Worm (Caenorhabditis elegans) whole organism, L4 larva: ENCODE results near the gene ZK829.3.

ENCODE experiments used
- D1046.2 ChIP-seq: fragments of 200-800 bp; sonication (Bioruptor generic); IDR thresholded peaks from 2 replicates; pipeline ENCODE4 v1.3.6; 2022; ENCODE audit warnings: missing genetic modification characterization, missing compliant biosample characterization
- F26F4.8 ChIP-seq: fragments of 200-800 bp; sonication (Bioruptor generic); conservative IDR thresholded peaks from 2 replicates; pipeline ENCODE4 v1.3.6; 2022; ENCODE audit warnings: missing genetic modification characterization, missing compliant biosample characterization
- F44E2.7 ChIP-seq: fragments of 200-800 bp; sonication (Bioruptor generic); IDR thresholded peaks from 2 replicates; pipeline ENCODE4 v2.1.2; 2022; ENCODE audit warnings: missing genetic modification characterization, missing compliant biosample characterization
- F49E8.2 ChIP-seq: sonication (generic microtip); optimal IDR thresholded peaks from 2 replicates; lab custom pipeline; 2016; ENCODE audit warnings: missing compliant biosample characterization, mild to moderate bottlenecking, missing genetic modification characterization, borderline replicate concordance
- T20F7.1 ChIP-seq: fragments of 200-800 bp; sonication (Bioruptor generic); optimal IDR thresholded peaks from 2 replicates; lab custom pipeline; 2018; ENCODE audit warnings: mild to moderate bottlenecking, missing genetic modification characterization, missing compliant biosample characterization
- Y5F2A.4 ChIP-seq: fragments of 200-800 bp; sonication (Bioruptor generic); optimal IDR thresholded peaks from 2 replicates; lab custom pipeline; 2018; ENCODE audit warnings: mild to moderate bottlenecking, missing genetic modification characterization, missing compliant biosample characterization
- Y75B8A.6 ChIP-seq: fragments of 200-800 bp; sonication (Bioruptor generic); IDR thresholded peaks from 2 replicates; pipeline ENCODE4 v1.3.6; 2022; ENCODE audit warnings: missing genetic modification reagents, missing genetic modification characterization, missing compliant biosample characterization
- ZK546.5 ChIP-seq, 2 experiments: sonication (generic microtip); optimal IDR thresholded peaks; 2 replicates each; lab custom pipeline; 2017; ENCODE audit warnings: missing biosample characterization in 2 of 2, missing genetic modification characterization in 2 of 2
- aha-1 ChIP-seq: fragments of 150-350 bp; peaks from one replicate; lab custom pipeline; 2014; ENCODE audit warnings: missing biosample characterization, missing genetic modification characterization
- ama-1 ChIP-seq: fragments of 150-350 bp; optimal IDR thresholded peaks from 2 replicates; lab custom pipeline; 2014; ENCODE audit warnings: inconsistent platforms, mixed read lengths
- arid-1 ChIP-seq: fragments of 200-800 bp; sonication (Bioruptor generic); conservative IDR thresholded peaks from 2 replicates; pipeline ENCODE4 v1.3.6; 2022; ENCODE audit warnings: missing genetic modification reagents, missing genetic modification characterization, missing compliant biosample characterization
- ceh-28 ChIP-seq: fragments of 150-350 bp; optimal IDR thresholded peaks from 2 replicates; lab custom pipeline; 2014; ENCODE audit warnings: missing biosample characterization, missing genetic modification reagents, missing genetic modification characterization
- ceh-32 ChIP-seq: sonication (generic microtip); optimal IDR thresholded peaks from 2 replicates; lab custom pipeline; 2016; ENCODE audit warnings: mild to moderate bottlenecking, missing genetic modification characterization, missing compliant biosample characterization; ENCODE audit not compliant: poor library complexity
- ceh-62 ChIP-seq: sonication (generic microtip); optimal IDR thresholded peaks from 2 replicates; lab custom pipeline; 2017; ENCODE audit warnings: missing biosample characterization, missing genetic modification characterization
- ceh-82 ChIP-seq: sonication (generic microtip); optimal IDR thresholded peaks from 2 replicates; lab custom pipeline; 2017; ENCODE audit warnings: missing biosample characterization, missing genetic modification characterization
- ctbp-1 ChIP-seq: fragments of 200-800 bp; sonication (Bioruptor generic); IDR thresholded peaks from 2 replicates; pipeline ENCODE4 v1.3.6; 2022; ENCODE audit warnings: missing genetic modification reagents, missing genetic modification characterization, missing compliant biosample characterization
- dmd-8 ChIP-seq: fragments of 200-800 bp; sonication (Bioruptor generic); IDR thresholded peaks from 2 replicates; pipeline ENCODE4 v1.3.6; 2022; ENCODE audit warnings: missing genetic modification characterization, missing compliant biosample characterization
- dmd-9 ChIP-seq: fragments of 200-800 bp; sonication (Bioruptor generic); IDR thresholded peaks from 2 replicates; pipeline ENCODE4 v1.3.6; 2022; ENCODE audit warnings: missing genetic modification reagents, missing genetic modification characterization, missing compliant biosample characterization
- dve-1 ChIP-seq: sonication (generic microtip); optimal IDR thresholded peaks from 2 replicates; lab custom pipeline; 2017; ENCODE audit warnings: antibody characterized with exemption, mild to moderate bottlenecking, missing genetic modification characterization, missing compliant biosample characterization; ENCODE audit not compliant: insufficient read depth
- hif-1 ChIP-seq, 2 experiments: sonication (generic microtip); optimal IDR thresholded peaks; 2 replicates each; lab custom pipeline; 2016 to 2017; ENCODE audit warnings: missing compliant biosample characterization in 2 of 2, missing genetic modification characterization in 2 of 2, missing genetic modification reagents in 2 of 2, missing genotype in 2 of 2, mild to moderate bottlenecking in 1 of 2
- hlh-11 ChIP-seq: fragments of 200-800 bp; sonication (Bioruptor generic); optimal IDR thresholded peaks from 2 replicates; lab custom pipeline; 2018; ENCODE audit warnings: mild to moderate bottlenecking, missing genetic modification characterization, missing compliant biosample characterization
- hlh-30 ChIP-seq: sonication (generic microtip); optimal IDR thresholded peaks from 2 replicates; lab custom pipeline; 2017; ENCODE audit warnings: antibody characterized with exemption, mild to moderate bottlenecking, missing genetic modification characterization, missing compliant biosample characterization; ENCODE audit not compliant: insufficient read depth
- hmg-1.1 ChIP-seq: fragments of 200-800 bp; sonication (Bioruptor generic); IDR thresholded peaks from 2 replicates; pipeline ENCODE4 v1.3.6; 2022; ENCODE audit warnings: missing genetic modification reagents, missing genetic modification characterization, missing compliant biosample characterization
- lim-7 ChIP-seq: fragments of 200-800 bp; sonication (Bioruptor generic); IDR thresholded peaks from 2 replicates; pipeline ENCODE4 v1.3.6; 2022; ENCODE audit warnings: missing genetic modification characterization, missing compliant biosample characterization
- lin-1 ChIP-seq: fragments of 200-800 bp; sonication (Bioruptor generic); IDR thresholded peaks from 2 replicates; pipeline ENCODE4 v1.3.6; 2022; ENCODE audit warnings: missing genetic modification reagents, missing genetic modification characterization, missing compliant biosample characterization
- lin-13 ChIP-seq: fragments of 150-350 bp; optimal IDR thresholded peaks from 2 replicates; lab custom pipeline; 2014; ENCODE audit warnings: missing biosample characterization, missing genetic modification reagents, missing genetic modification characterization
- madf-9 ChIP-seq: fragments of 200-800 bp; sonication (Bioruptor generic); conservative IDR thresholded peaks from 2 replicates; pipeline ENCODE4 v1.3.6; 2022; ENCODE audit warnings: missing genetic modification reagents, missing genetic modification characterization, missing compliant biosample characterization
- mdl-1 ChIP-seq, 2 experiments: fragments of 150-350 bp in 1 of 2; sonication (generic microtip) in 1 of 2; optimal IDR thresholded peaks; 2 replicates each; lab custom pipeline; 2014 to 2017; ENCODE audit warnings: missing biosample characterization in 2 of 2, missing genetic modification characterization in 2 of 2
- mes-2 ChIP-seq: sonication (generic microtip); optimal IDR thresholded peaks from 2 replicates; lab custom pipeline; 2016; ENCODE audit warnings: missing genotype, mild to moderate bottlenecking, missing genetic modification characterization, missing compliant biosample characterization; ENCODE audit not compliant: poor library complexity, severe bottlenecking
- mxl-2 ChIP-seq: fragments of 200-800 bp; sonication (Bioruptor generic); conservative IDR thresholded peaks from 2 replicates; pipeline ENCODE4 v1.3.6; 2022; ENCODE audit warnings: missing genetic modification reagents, missing genetic modification characterization, missing compliant biosample characterization
- mxl-3 ChIP-seq: fragments of 200-800 bp; sonication (Bioruptor generic); optimal IDR thresholded peaks from 2 replicates; lab custom pipeline; 2018; ENCODE audit warnings: mild to moderate bottlenecking, missing genetic modification characterization, missing compliant biosample characterization
- nhr-102 ChIP-seq: sonication (generic microtip); optimal IDR thresholded peaks from 2 replicates; lab custom pipeline; 2016; ENCODE audit warnings: mild to moderate bottlenecking, missing genetic modification characterization, moderate library complexity, missing compliant biosample characterization
- nhr-11 ChIP-seq: fragments of 150-350 bp; optimal IDR thresholded peaks from 2 replicates; lab custom pipeline; 2014; ENCODE audit warnings: missing biosample characterization, missing genetic modification characterization
- nhr-111 ChIP-seq: fragments of 200-800 bp; sonication (Bioruptor generic); optimal IDR thresholded peaks from 2 replicates; lab custom pipeline; 2018; ENCODE audit warnings: mild to moderate bottlenecking, missing genetic modification characterization, missing compliant biosample characterization
- nhr-28 ChIP-seq: fragments of 150-350 bp; optimal IDR thresholded peaks from 2 replicates; lab custom pipeline; 2014; ENCODE audit warnings: missing biosample characterization, missing genetic modification characterization
- nhr-41 ChIP-seq: fragments of 200-800 bp; sonication (Bioruptor generic); IDR thresholded peaks from 2 replicates; pipeline ENCODE4 v1.3.6; 2022; ENCODE audit warnings: missing genetic modification reagents, missing genetic modification characterization, missing compliant biosample characterization
- nhr-42 ChIP-seq: fragments of 200-800 bp; sonication (Bioruptor generic); IDR thresholded peaks from 2 replicates; pipeline ENCODE4 v1.3.6; 2022; ENCODE audit warnings: missing genetic modification characterization, missing compliant biosample characterization
- nhr-48 ChIP-seq: sonication (generic microtip); optimal IDR thresholded peaks from 2 replicates; lab custom pipeline; 2016; ENCODE audit warnings: mild to moderate bottlenecking, missing genetic modification characterization, missing compliant biosample characterization
- nhr-76 ChIP-seq: fragments of 150-350 bp; optimal IDR thresholded peaks from 2 replicates; lab custom pipeline; 2014; ENCODE audit warnings: missing biosample characterization, missing genetic modification characterization
- nhr-77 ChIP-seq: fragments of 150-350 bp; optimal IDR thresholded peaks from 2 replicates; lab custom pipeline; 2014; ENCODE audit warnings: missing biosample characterization, missing genetic modification characterization
- php-3 ChIP-seq: fragments of 200-800 bp; sonication (Bioruptor generic); IDR thresholded peaks from 2 replicates; pipeline ENCODE4 v1.3.6; 2022; ENCODE audit warnings: missing genetic modification reagents, missing genetic modification characterization, missing compliant biosample characterization
- set-16 ChIP-seq: fragments of 200-800 bp; sonication (Bioruptor generic); IDR thresholded peaks from 2 replicates; pipeline ENCODE4 v1.3.6; 2022; ENCODE audit warnings: missing genetic modification reagents, missing genetic modification characterization, missing compliant biosample characterization
- snpc-1.2 ChIP-seq: fragments of 200-800 bp; sonication (Bioruptor generic); IDR thresholded peaks from 2 replicates; pipeline ENCODE4 v1.3.6; 2022; ENCODE audit warnings: missing genetic modification reagents, missing genetic modification characterization, missing compliant biosample characterization
- snpc-4 ChIP-seq: fragments of 150-350 bp; optimal IDR thresholded peaks from 2 replicates; lab custom pipeline; 2014; ENCODE audit warnings: missing biosample characterization, missing genetic modification characterization
- tag-97 ChIP-seq: fragments of 200-800 bp; sonication (Bioruptor generic); IDR thresholded peaks from 2 replicates; pipeline ENCODE4 v1.3.6; 2022; ENCODE audit warnings: missing genetic modification characterization, missing compliant biosample characterization
- tra-1 ChIP-seq: fragments of 200-800 bp; sonication (Bioruptor generic); IDR thresholded peaks from 2 replicates; pipeline ENCODE4 v1.3.6; 2022; ENCODE audit warnings: missing genetic modification reagents, missing genetic modification characterization, missing compliant biosample characterization
- unc-130 ChIP-seq: sonication (generic microtip); optimal IDR thresholded peaks from 2 replicates; lab custom pipeline; 2016; ENCODE audit warnings: missing genetic modification reagents, missing genetic modification characterization, missing compliant biosample characterization
- zag-1 ChIP-seq: fragments of 150-350 bp; optimal IDR thresholded peaks from 2 replicates; lab custom pipeline; 2014; ENCODE audit warnings: missing biosample characterization, missing genetic modification characterization
- ztf-7 ChIP-seq: fragments of 150-350 bp; optimal IDR thresholded peaks from 2 replicates; lab custom pipeline; 2014; ENCODE audit warnings: missing biosample characterization, missing genetic modification characterization

ZK829.3 gene

DNA sequence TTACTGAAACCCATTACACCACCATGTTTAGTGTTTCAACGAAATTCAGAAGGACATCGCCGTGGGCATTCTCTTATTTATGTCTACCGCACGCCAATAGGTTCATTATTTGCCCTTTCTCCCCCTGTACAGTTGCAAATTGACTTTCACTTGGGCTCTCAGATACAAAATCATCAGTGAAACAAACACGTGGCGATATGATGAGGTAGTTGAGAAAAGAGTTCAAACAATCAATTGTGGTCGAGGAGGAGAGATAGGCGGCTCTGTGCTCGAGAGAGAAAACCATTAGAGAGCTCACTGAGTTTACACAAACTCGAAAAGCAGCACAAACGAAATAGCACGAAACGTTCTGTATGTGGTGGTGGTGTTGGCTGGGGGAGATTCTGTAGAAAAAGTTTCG is 11.6 kb upstream of the ZK829.3 start (continued):
- no peak for TF ChIP-seq Y75B8A.6 (GFP tag; lab: Robert Waterston, UW)
- no peak for TF ChIP-seq ceh-28 (tag; lab: Kevin White, UChicago)
- no peak for TF ChIP-seq F44E2.7 (GFP tag; lab: Robert Waterston, UW)
- no peak for TF ChIP-seq ceh-62 (tag; lab: Kevin White, UChicago)
- no peak for TF ChIP-seq nhr-102 (tag; lab: Kevin White, UChicago)
- TF ChIP-seq ctbp-1 (GFP tag; lab: Robert Waterston, UW), result no peak
- TF ChIP-seq nhr-48 (tag; lab: Kevin White, UChicago), result no peak
- TF ChIP-seq hlh-30 (tag; lab: Kevin White, UChicago), result peak; percentile 32
- TF ChIP-seq unc-130, result no peak
- 0 out of 2 replicates have a peak, but pooled peaks have one; percentile 26 for TF ChIP-seq lim-7
- TF ChIP-seq snpc-1.2 (GFP tag; lab: Robert Waterston, UW), result no peak
- TF ChIP-seq nhr-11 (tag; lab: Kevin White, UChicago), result no peak
- no peak for TF ChIP-seq ZK546.5 (tag; optimal IDR thresholded peaks at IDR 0.05; lab: Kevin White, UChicago)
- TF ChIP-seq ceh-82 (tag; lab: Kevin White, UChicago), result no peak
- TF ChIP-seq F26F4.8 (GFP tag; lab: Robert Waterston, UW), result no peak
- TF ChIP-seq tag-97 (GFP tag; lab: Robert Waterston, UW), result no peak
- no peak for TF ChIP-seq nhr-111 (GFP tag; lab: Kevin White, UChicago)
- TF ChIP-seq Y5F2A.4 (GFP tag; lab: Kevin White, UChicago), result no peak
- no peak for TF ChIP-seq php-3 (GFP tag; lab: Robert Waterston, UW)
- TF ChIP-seq tra-1, result no peak
- peak; percentile 40 for TF ChIP-seq hlh-11 (tag; lab: Kevin White, UChicago)
- no peak for TF ChIP-seq dmd-8 (GFP tag; lab: Robert Waterston, UW)
- no peak for TF ChIP-seq snpc-4 (tag; lab: Kevin White, UChicago)
- TF ChIP-seq mdl-1 (tag; optimal IDR thresholded peaks at IDR 0.05; lab: Kevin White, UChicago), result peak in 1 of 2 experiments; percentile 33

ce11 chrIV:11956387-11956786 is 10.9 kb upstream of the ZK829.3 start:
- peak; percentile 94 for TF ChIP-seq dve-1
- peak; percentile 99 for TF ChIP-seq mxl-3 (GFP tag; lab: Kevin White, UChicago)
- TF ChIP-seq set-16 (GFP tag; lab: Robert Waterston, UW), result peak; percentile 80
- no peak for TF ChIP-seq lim-7
- peak; percentile 100 for TF ChIP-seq aha-1 (tag; lab: Kevin White, UChicago)
- TF ChIP-seq nhr-42, result no peak
- peak; percentile 100 for TF ChIP-seq mdl-1 (tag; optimal IDR thresholded peaks at IDR 0.05; lab: Kevin White, UChicago)
- TF ChIP-seq nhr-41, result no peak
- TF ChIP-seq zag-1 (tag; lab: Kevin White, UChicago), result no peak
- no peak for TF ChIP-seq F49E8.2 (tag; lab: Kevin White, UChicago)
- peak; percentile 90 to 99 for TF ChIP-seq hif-1 (tag; optimal IDR thresholded peaks at IDR 0.05; lab: Kevin White, UChicago)
- TF ChIP-seq ceh-32 (tag; lab: Kevin White, UChicago), result no peak
- 0 out of 2 replicates have a peak, but pooled peaks have one; percentile 24 for TF ChIP-seq arid-1 (GFP tag; lab: Robert Waterston, UW)
- peak; percentile 86 for TF ChIP-seq nhr-77 (tag; lab: Kevin White, UChicago)
- no peak for TF ChIP-seq ZK546.5 (tag; optimal IDR thresholded peaks at IDR 0.05; lab: Kevin White, UChicago)
- peak; percentile 54 for TF ChIP-seq nhr-76 (tag; lab: Kevin White, UChicago)
- TF ChIP-seq T20F7.1 (GFP tag; lab: Kevin White, UChicago), result peak; percentile 76
- TF ChIP-seq F26F4.8 (GFP tag; lab: Robert Waterston, UW), result no peak
- TF ChIP-seq Y75B8A.6 (GFP tag; lab: Robert Waterston, UW), result no peak
- no peak for TF ChIP-seq ama-1 (lab: Kevin White, UChicago)
- TF ChIP-seq nhr-28 (tag; lab: Kevin White, UChicago), result peak; percentile 92
- TF ChIP-seq mxl-2 (GFP tag; lab: Robert Waterston, UW), result peak; percentile 90
- peak; percentile 14; the same call in 1 of the 2 replicates for TF ChIP-seq D1046.2 (GFP tag; lab: Robert Waterston, UW)
- TF ChIP-seq mes-2 (tag; lab: Kevin White, UChicago), result peak; percentile 62
- no peak for TF ChIP-seq dmd-9 (GFP tag; lab: Robert Waterston, UW)
- peak; percentile 65 for TF ChIP-seq php-3 (GFP tag; lab: Robert Waterston, UW)
- TF ChIP-seq lin-13 (GFP tag; lab: Kevin White, UChicago), result peak; percentile 25
- TF ChIP-seq snpc-4 (tag; lab: Kevin White, UChicago), result no peak
- peak; percentile 91 for TF ChIP-seq lin-1 (GFP tag; lab: Robert Waterston, UW)
- TF ChIP-seq ztf-7, result peak; percentile 46
- TF ChIP-seq madf-9 (GFP tag; lab: Robert Waterston, UW), result peak; percentile 45; the same call in 1 of the 2 replicates
- peak; percentile 49; the same call in 1 of the 2 replicates for TF ChIP-seq hmg-1.1
